Worm (Caenorhabditis elegans) whole organism, young adult: ENCODE data around the gene F19H6.6.

Experiments used
- B0035.1 ChIP-seq: sonication (generic microtip); optimal IDR thresholded peaks from 2 replicates; lab custom pipeline; 2016; ENCODE audit warnings: missing genetic modification characterization, mild to moderate bottlenecking, missing compliant biosample characterization, missing genotype, missing genetic modification reagents
- B0261.1 ChIP-seq: sonication (generic microtip); optimal IDR thresholded peaks from 2 replicates; lab custom pipeline; 2016; ENCODE audit warnings: mild to moderate bottlenecking, missing genetic modification characterization, moderate library complexity, missing compliant biosample characterization
- F22D6.2 ChIP-seq: sonication (generic microtip); optimal IDR thresholded peaks from 2 replicates; lab custom pipeline; 2016; ENCODE audit warnings: mild to moderate bottlenecking, missing genetic modification characterization, missing compliant biosample characterization
- F55B11.4 ChIP-seq: sonication (generic microtip); optimal IDR thresholded peaks from 2 replicates; lab custom pipeline; 2016; ENCODE audit warnings: missing compliant biosample characterization, missing genetic modification characterization, borderline replicate concordance; ENCODE audit not compliant: insufficient read depth
- F57C9.4 ChIP-seq: sonication (generic microtip); optimal IDR thresholded peaks from 2 replicates; lab custom pipeline; 2017; ENCODE audit warnings: mild to moderate bottlenecking, missing genetic modification characterization, missing compliant biosample characterization
- T26A5.8 ChIP-seq: sonication (generic microtip); optimal IDR thresholded peaks from 2 replicates; lab custom pipeline; 2016; ENCODE audit warnings: missing genetic modification characterization, missing compliant biosample characterization
- Y67H2A.10 ChIP-seq: fragments of 200-800 bp; sonication (Bioruptor generic); conservative IDR thresholded peaks from 2 replicates; pipeline ENCODE4 v1.3.6; 2022; ENCODE audit warnings: missing genetic modification reagents, missing genetic modification characterization, missing compliant biosample characterization
- Y79H2A.3 ChIP-seq: fragments of 200-800 bp; sonication (Bioruptor generic); conservative IDR thresholded peaks from 2 replicates; pipeline ENCODE4 v1.3.6; 2022; ENCODE audit warnings: missing genetic modification reagents, missing genetic modification characterization, missing compliant biosample characterization
- aptf-2 ChIP-seq: fragments of 200-800 bp; sonication (Bioruptor generic); conservative IDR thresholded peaks from 2 replicates; pipeline ENCODE4 v1.3.6; 2022; ENCODE audit warnings: missing genetic modification reagents, missing genetic modification characterization, missing compliant biosample characterization
- aptf-3 ChIP-seq: fragments of 200-800 bp; sonication (Bioruptor generic); IDR thresholded peaks from 2 replicates; pipeline ENCODE4 v1.3.6; 2022; ENCODE audit warnings: missing genetic modification characterization, missing compliant biosample characterization
- atf-7 ChIP-seq: sonication (generic microtip); optimal IDR thresholded peaks from 2 replicates; lab custom pipeline; 2017; ENCODE audit warnings: mild to moderate bottlenecking, missing genetic modification characterization, missing compliant biosample characterization
- bed-1 ChIP-seq: fragments of 200-800 bp; sonication (Bioruptor generic); IDR thresholded peaks from 2 replicates; pipeline ENCODE4 v1.3.6; 2022; ENCODE audit warnings: missing genetic modification reagents, missing genetic modification characterization, missing compliant biosample characterization
- ceh-100 ChIP-seq: fragments of 200-800 bp; sonication (Bioruptor generic); IDR thresholded peaks from 2 replicates; pipeline ENCODE4 v1.3.6; 2022; ENCODE audit warnings: missing genetic modification reagents, missing genetic modification characterization, missing compliant biosample characterization
- ceh-40 ChIP-seq: fragments of 200-800 bp; sonication (Bioruptor generic); IDR thresholded peaks from 2 replicates; pipeline ENCODE4 v1.3.6; 2022; ENCODE audit warnings: missing genetic modification characterization, missing compliant biosample characterization
- ceh-79 ChIP-seq: sonication (generic microtip); optimal IDR thresholded peaks from 2 replicates; lab custom pipeline; 2017; ENCODE audit warnings: mild to moderate bottlenecking, missing genetic modification characterization, missing compliant biosample characterization
- die-1 ChIP-seq: sonication (generic microtip); optimal IDR thresholded peaks from 2 replicates; lab custom pipeline; 2016; ENCODE audit warnings: missing genotype, mild to moderate bottlenecking, missing genetic modification characterization, missing compliant biosample characterization
- dpff-1 ChIP-seq: sonication (generic microtip); optimal IDR thresholded peaks from 2 replicates; lab custom pipeline; 2017; ENCODE audit warnings: mild to moderate bottlenecking, missing genetic modification characterization, missing compliant biosample characterization
- dpl-1 ChIP-seq: fragments of 150-350 bp; optimal IDR thresholded peaks from 2 replicates; lab custom pipeline; 2014; ENCODE audit warnings: missing biosample characterization, missing genetic modification reagents, missing genetic modification characterization
- efl-1 ChIP-seq: fragments of 150-350 bp; optimal IDR thresholded peaks from 2 replicates; lab custom pipeline; 2014; ENCODE audit warnings: missing biosample characterization, missing genetic modification reagents, missing genetic modification characterization
- egl-18 ChIP-seq: fragments of 200-800 bp; sonication (Bioruptor generic); IDR thresholded peaks from 2 replicates; pipeline ENCODE4 v1.3.6; 2022; ENCODE audit warnings: missing genetic modification reagents, missing genetic modification characterization, missing compliant biosample characterization
- egl-44 ChIP-seq: fragments of 200-800 bp; sonication (Bioruptor generic); IDR thresholded peaks from 2 replicates; pipeline ENCODE4 v1.3.6; 2022; ENCODE audit warnings: missing genetic modification reagents, missing genetic modification characterization, missing compliant biosample characterization
- ets-4 ChIP-seq: fragments of 200-800 bp; sonication (Bioruptor generic); optimal IDR thresholded peaks from 2 replicates; lab custom pipeline; 2018; ENCODE audit warnings: mild to moderate bottlenecking, missing genetic modification characterization, missing compliant biosample characterization
- fkh-3 ChIP-seq: sonication (generic microtip); optimal IDR thresholded peaks from 2 replicates; lab custom pipeline; 2016; ENCODE audit warnings: mild to moderate bottlenecking, missing genetic modification characterization, missing compliant biosample characterization
- gei-17 ChIP-seq: fragments of 200-800 bp; sonication (Bioruptor generic); optimal IDR thresholded peaks from 2 replicates; lab custom pipeline; 2018; ENCODE audit warnings: mild to moderate bottlenecking, missing genetic modification characterization, missing compliant biosample characterization
- hlh-12 ChIP-seq: sonication (generic microtip); optimal IDR thresholded peaks from 2 replicates; lab custom pipeline; 2016; ENCODE audit warnings: missing genetic modification characterization, missing compliant biosample characterization
- hlh-26 ChIP-seq: fragments of 200-800 bp; sonication (Bioruptor generic); conservative IDR thresholded peaks from 2 replicates; pipeline ENCODE4 v1.3.6; 2022; ENCODE audit warnings: missing genetic modification reagents, missing genetic modification characterization, missing compliant biosample characterization
- hrde-1 ChIP-seq: sonication (generic microtip); optimal IDR thresholded peaks from 2 replicates; lab custom pipeline; 2016; ENCODE audit warnings: missing genetic modification characterization, mild to moderate bottlenecking, missing compliant biosample characterization, moderate library complexity, missing genotype, missing genetic modification reagents, borderline replicate concordance
- hsf-1 ChIP-seq: fragments of 200-800 bp; sonication (Bioruptor generic); IDR thresholded peaks from 2 replicates; pipeline ENCODE4 v1.3.6; 2022; ENCODE audit warnings: missing genetic modification reagents, missing genetic modification characterization, missing compliant biosample characterization
- lag-1 ChIP-seq: fragments of 200-800 bp; sonication (Bioruptor generic); IDR thresholded peaks from 2 replicates; pipeline ENCODE4 v1.3.6; 2022; ENCODE audit warnings: missing genetic modification reagents, missing genetic modification characterization, missing compliant biosample characterization
- lin-26 ChIP-seq: fragments of 200-800 bp; sonication (Bioruptor generic); IDR thresholded peaks from 2 replicates; pipeline ENCODE4 v1.3.6; 2022; ENCODE audit warnings: missing genetic modification reagents, missing genetic modification characterization, missing compliant biosample characterization
- lin-35 ChIP-seq, 3 experiments: fragments of 150-350 bp in 2 of 3; sonication (generic microtip) in 1 of 3; optimal IDR thresholded peaks; 2 replicates each; lab custom pipeline; 2014 to 2018; ENCODE audit warnings: missing biosample characterization in 3 of 3, missing genetic modification characterization in 3 of 3, missing genetic modification reagents in 3 of 3
- lin-40 ChIP-seq: sonication (generic microtip); optimal IDR thresholded peaks from 2 replicates; lab custom pipeline; 2016; ENCODE audit warnings: missing genetic modification characterization, mild to moderate bottlenecking, missing compliant biosample characterization, missing genotype, missing genetic modification reagents
- lin-54 ChIP-seq: fragments of 200-800 bp; sonication (Bioruptor generic); optimal IDR thresholded peaks from 2 replicates; lab custom pipeline; 2018; ENCODE audit warnings: mild to moderate bottlenecking, missing genetic modification characterization, missing compliant biosample characterization
- lsl-1 ChIP-seq: fragments of 200-800 bp; sonication (Bioruptor generic); optimal IDR thresholded peaks from 2 replicates; lab custom pipeline; 2018; ENCODE audit warnings: mild to moderate bottlenecking, missing genetic modification characterization, moderate library complexity, missing compliant biosample characterization
- madf-10 ChIP-seq: sonication (generic microtip); optimal IDR thresholded peaks from 2 replicates; lab custom pipeline; 2016; ENCODE audit warnings: mild to moderate bottlenecking, missing genetic modification characterization, missing compliant biosample characterization
- madf-8 ChIP-seq: fragments of 200-800 bp; sonication (Bioruptor generic); conservative IDR thresholded peaks from 2 replicates; pipeline ENCODE4 v1.3.6; 2022; ENCODE audit warnings: missing genetic modification reagents, missing genetic modification characterization, missing compliant biosample characterization
- mel-28 ChIP-seq: sonication (generic microtip); optimal IDR thresholded peaks from 2 replicates; lab custom pipeline; 2016; ENCODE audit warnings: borderline replicate concordance, mild to moderate bottlenecking, missing genetic modification characterization, missing compliant biosample characterization
- mes-4 ChIP-seq: sonication (generic microtip); optimal IDR thresholded peaks from 2 replicates; lab custom pipeline; 2016; ENCODE audit warnings: missing genotype, missing genetic modification characterization, missing compliant biosample characterization
- mxl-1 ChIP-seq: sonication (generic microtip); optimal IDR thresholded peaks from 2 replicates; lab custom pipeline; 2016; ENCODE audit warnings: missing genetic modification characterization, missing compliant biosample characterization
- nfyb-1 ChIP-seq: fragments of 200-800 bp; sonication (Bioruptor generic); IDR thresholded peaks from 2 replicates; pipeline ENCODE4 v1.3.6; 2022; ENCODE audit warnings: missing genetic modification reagents, missing genetic modification characterization, missing compliant biosample characterization
- nhr-120 ChIP-seq: fragments of 200-800 bp; sonication (Bioruptor generic); IDR thresholded peaks from 2 replicates; pipeline ENCODE4 v1.3.6; 2022; ENCODE audit warnings: missing genetic modification characterization, missing compliant biosample characterization
- nhr-90 ChIP-seq: sonication (generic microtip); optimal IDR thresholded peaks from 2 replicates; lab custom pipeline; 2016; ENCODE audit warnings: missing genotype, mild to moderate bottlenecking, missing genetic modification characterization, missing compliant biosample characterization
- pha-4 ChIP-seq: fragments of 150-350 bp; sonication (generic microtip); optimal IDR thresholded peaks from 2 replicates; lab custom pipeline; 2014; ENCODE audit warnings: missing biosample characterization, missing genetic modification reagents, missing genetic modification characterization
- rcor-1 ChIP-seq: fragments of 200-800 bp; sonication (Bioruptor generic); IDR thresholded peaks from 2 replicates; pipeline ENCODE4 v1.3.6; 2022; ENCODE audit warnings: missing genetic modification reagents, missing genetic modification characterization, missing compliant biosample characterization
- rec-8 ChIP-seq, 2 experiments: sonication (generic microtip); optimal IDR thresholded peaks; 2 replicates each; lab custom pipeline; 2016; ENCODE audit warnings: mild to moderate bottlenecking in 2 of 2, missing genetic modification characterization in 2 of 2, missing genetic modification reagents in 2 of 2, missing genotype in 2 of 2, missing biosample characterization in 1 of 2, missing compliant biosample characterization in 1 of 2, moderate library complexity in 1 of 2
- sea-2 ChIP-seq: fragments of 200-800 bp; sonication (Bioruptor generic); IDR thresholded peaks from 2 replicates; pipeline ENCODE4 v1.3.6; 2022; ENCODE audit warnings: missing genetic modification characterization, missing compliant biosample characterization
- snpc-3.4 ChIP-seq: sonication (generic microtip); optimal IDR thresholded peaks from 2 replicates; lab custom pipeline; 2017; ENCODE audit warnings: missing genetic modification characterization, mild to moderate bottlenecking, missing compliant biosample characterization, antibody characterized with exemption, moderate library complexity, missing genotype, missing genetic modification reagents
- somi-1 ChIP-seq: fragments of 200-800 bp; sonication (Bioruptor generic); optimal IDR thresholded peaks from 2 replicates; lab custom pipeline; 2018; ENCODE audit warnings: mild to moderate bottlenecking, missing genetic modification characterization, missing compliant biosample characterization
- xnd-1 ChIP-seq: sonication (generic microtip); optimal IDR thresholded peaks from 2 replicates; lab custom pipeline; 2016; ENCODE audit warnings: missing genotype, missing genetic modification reagents, missing genetic modification characterization, missing compliant biosample characterization
- ztf-22 ChIP-seq: fragments of 200-800 bp; sonication (Bioruptor generic); optimal IDR thresholded peaks from 2 replicates; lab custom pipeline; 2018; ENCODE audit warnings: mild to moderate bottlenecking, missing genetic modification characterization, moderate library complexity, missing compliant biosample characterization

F19H6.6 gene

ce11 chrX:12367498-12367897, 6.9 kb downstream of the F19H6.6 start (continued):
- TF ChIP-seq Y67H2A.10 (GFP tag; lab: Robert Waterston, UW) (no peak), Y79H2A.3 (GFP tag; lab: Robert Waterston, UW) (no peak), bed-1 (GFP tag; lab: Robert Waterston, UW) (no peak), sea-2 (no peak), rcor-1 (peak; percentile 77), nhr-120 (GFP tag; lab: Robert Waterston, UW) (no peak), ceh-100 (no peak), hlh-12 (tag; lab: Kevin White, UChicago) (no peak), hrde-1 (tag; lab: Kevin White, UChicago) (no peak), egl-44 (GFP tag; lab: Robert Waterston, UW) (peak; percentile 80; the same call in 1 of the 2 replicates), die-1 (tag; lab: Kevin White, UChicago) (peak; percentile 80), aptf-3 (no peak), lsl-1 (no peak), T26A5.8 (peak; percentile 6), dpff-1 (no peak), hlh-26 (no peak), lin-40 (tag; lab: Kevin White, UChicago) (no peak), rec-8 (tag; optimal IDR thresholded peaks at IDR 0.05; lab: Kevin White, UChicago) (peak; percentile 17 to 56), snpc-3.4 (no peak), efl-1 (GFP tag; lab: Kevin White, UChicago) (peak; percentile 6), somi-1 (GFP tag; lab: Kevin White, UChicago) (peak; percentile 31), madf-8 (GFP tag; lab: Robert Waterston, UW) (no peak), ceh-40 (GFP tag; lab: Robert Waterston, UW) (no peak), B0261.1 (tag; lab: Kevin White, UChicago) (peak; percentile 94), aptf-2 (no peak), atf-7 (tag; lab: Kevin White, UChicago) (no peak), ets-4 (no peak), fkh-3 (tag; lab: Kevin White, UChicago) (no peak), F57C9.4 (tag; lab: Kevin White, UChicago) (no peak), gei-17 (GFP tag; lab: Kevin White, UChicago) (peak; percentile 59), pha-4 (tag; lab: Kevin White, UChicago) (no peak), hsf-1 (GFP tag; lab: Robert Waterston, UW) (no peak), lin-35 (GFP tag; optimal IDR thresholded peaks at IDR 0.05; lab: Kevin White, UChicago) (no peak), ztf-22 (no peak), egl-18 (GFP tag; lab: Robert Waterston, UW) (no peak), madf-10 (tag; lab: Kevin White, UChicago) (peak; percentile 67), dpl-1 (GFP tag; lab: Kevin White, UChicago) (no peak), mel-28 (tag; lab: Kevin White, UChicago) (no peak), nfyb-1 (GFP tag; lab: Robert Waterston, UW) (peak; percentile 69), nhr-90 (peak; percentile 54), mxl-1 (no peak), mes-4 (tag; lab: Kevin White, UChicago) (no peak), B0035.1 (peak; percentile 25), lin-54 (peak; percentile 27), lin-26 (GFP tag; lab: Robert Waterston, UW) (peak; percentile 86), ceh-79 (tag; lab: Kevin White, UChicago) (no peak), lag-1 (GFP tag; lab: Robert Waterston, UW) (no peak), xnd-1 (tag; lab: Kevin White, UChicago) (no peak), F55B11.4 (tag; lab: Kevin White, UChicago) (no peak), F22D6.2 (tag; lab: Kevin White, UChicago) (no peak)
